Fruit fly (Drosophila melanogaster): ENCODE data around the gene lectin-21Ca.

The lectin-21Ca gene

dm6 chr2L:606165-606564 lies 18.3 kb upstream of the lectin-21Ca start (continued):
- peak; percentile 71 for TF ChIP-seq CG10631 (GFP tag; optimal IDR thresholded peaks at IDR 0.05)
- no peak for TF ChIP-seq fd85E (GFP tag; optimal IDR thresholded peaks at IDR 0.05)
- TF ChIP-seq dsx (GFP tag; optimal IDR thresholded peaks at IDR 0.05; ENCODE audit: poor library complexity, severe bottlenecking) = peak; percentile 35
- TF ChIP-seq CG11294 (GFP tag; IDR thresholded peaks at IDR 0.05) = peak; percentile 79
- peak; percentile 72 for TF ChIP-seq vri (GFP tag; optimal IDR thresholded peaks at IDR 0.05)
- peak; percentile 39 for TF ChIP-seq Ets96B (tag; optimal IDR thresholded peaks at IDR 0.05)
- TF ChIP-seq CG4318 (GFP tag; optimal IDR thresholded peaks at IDR 0.05) = peak; percentile 75
- peak; percentile 92 for TF ChIP-seq CG6163 (GFP tag; IDR thresholded peaks at IDR 0.05)
- TF ChIP-seq topi (GFP tag; optimal IDR thresholded peaks at IDR 0.05) = peak; percentile 67
- TF ChIP-seq CG6276 (GFP tag; optimal IDR thresholded peaks at IDR 0.05) = peak; percentile 86
- TF ChIP-seq CG16779 (tag; optimal IDR thresholded peaks at IDR 0.05) = peak; percentile 21
- TF ChIP-seq eg (GFP tag; IDR thresholded peaks at IDR 0.05) = peak; percentile 94
- peak; percentile 52 for TF ChIP-seq CG8319 (GFP tag; optimal IDR thresholded peaks at IDR 0.05)
- peak; percentile 75 for TF ChIP-seq net (GFP tag; optimal IDR thresholded peaks at IDR 0.05)
- TF ChIP-seq Smox (GFP tag; optimal IDR thresholded peaks at IDR 0.05) = peak; percentile 69

- no peak for TF ChIP-seq CG11902 (GFP tag; optimal IDR thresholded peaks at IDR 0.05)
- no peak for TF ChIP-seq Hr4 (GFP tag; optimal IDR thresholded peaks at IDR 0.05)
- TF ChIP-seq CG6276 (GFP tag; optimal IDR thresholded peaks at IDR 0.05) = no peak
- peak; percentile 13 for TF ChIP-seq CG34406 (GFP tag; optimal IDR thresholded peaks at IDR 0.05)
- TF ChIP-seq CG32006 (GFP tag; optimal IDR thresholded peaks at IDR 0.05) = peak; percentile 39
- TF ChIP-seq dsx (GFP tag; optimal IDR thresholded peaks at IDR 0.05; ENCODE audit: poor library complexity, severe bottlenecking) = peak; percentile 54
- TF ChIP-seq Ets21C (GFP tag; optimal IDR thresholded peaks at IDR 0.05) = no peak
- TF ChIP-seq CG4318 (GFP tag; optimal IDR thresholded peaks at IDR 0.05) = no peak
- peak; percentile 12 for TF ChIP-seq CG10631 (GFP tag; optimal IDR thresholded peaks at IDR 0.05)
- TF ChIP-seq Hr38 (GFP tag; optimal IDR thresholded peaks at IDR 0.05) = no peak
- TF ChIP-seq Eip78C (GFP tag) = peak; percentile 89
- TF ChIP-seq CG6808 (GFP tag; optimal IDR thresholded peaks at IDR 0.05) = peak; percentile 23
- TF ChIP-seq CG6792 (GFP tag; optimal IDR thresholded peaks at IDR 0.05) = peak; percentile 23
- no peak for TF ChIP-seq Eip93F (GFP tag; optimal IDR thresholded peaks at IDR 0.05)
- peak; percentile 4 for TF ChIP-seq vri (GFP tag; optimal IDR thresholded peaks at IDR 0.05)
- peak; percentile 50 for TF ChIP-seq achi (GFP tag; optimal IDR thresholded peaks at IDR 0.05)
- TF ChIP-seq net (GFP tag; optimal IDR thresholded peaks at IDR 0.05) = peak; percentile 4
- peak; percentile 34 for TF ChIP-seq pdm3 (GFP tag; optimal IDR thresholded peaks at IDR 0.05)
- TF ChIP-seq CG3919 (GFP tag; optimal IDR thresholded peaks at IDR 0.05) = peak; percentile 28
- TF ChIP-seq Eip75B (GFP tag; optimal IDR thresholded peaks at IDR 0.05) = peak; percentile 34
- TF ChIP-seq CG11762 (GFP tag; optimal IDR thresholded peaks at IDR 0.05; ENCODE audit: insufficient read depth) = no peak
- TF ChIP-seq fkh (GFP tag; optimal IDR thresholded peaks at IDR 0.05) = no peak
- TF ChIP-seq CG6163 (GFP tag; IDR thresholded peaks at IDR 0.05) = peak; percentile 72
- peak in 1 of 2 experiments; percentile 12 for TF ChIP-seq salr (GFP tag; optimal IDR thresholded peaks at IDR 0.05)
- TF ChIP-seq eg (GFP tag; IDR thresholded peaks at IDR 0.05) = 0 out of 3 replicates have a peak, but pooled peaks have one; percentile 32
- TF ChIP-seq Blimp-1 (GFP tag; optimal IDR thresholded peaks at IDR 0.05) = no peak
- peak; percentile 42 for TF ChIP-seq topi (GFP tag; optimal IDR thresholded peaks at IDR 0.05)
- TF ChIP-seq Ets96B (tag; optimal IDR thresholded peaks at IDR 0.05) = peak; percentile 53
- peak; percentile 8 for TF ChIP-seq lz (GFP tag; optimal IDR thresholded peaks at IDR 0.05)
- no peak for TF ChIP-seq CG8119 (GFP tag; IDR thresholded peaks at IDR 0.05)
- no peak for TF ChIP-seq CG15336 (GFP tag; IDR thresholded peaks at IDR 0.05)
- peak; percentile 19 for TF ChIP-seq CG1621 (tag; optimal IDR thresholded peaks at IDR 0.05)
- TF ChIP-seq spab (GFP tag; optimal IDR thresholded peaks at IDR 0.05) = peak; percentile 26
- TF ChIP-seq CG10669 (GFP tag; optimal IDR thresholded peaks at IDR 0.05) = peak; percentile 13
- TF ChIP-seq CG16779 (tag; optimal IDR thresholded peaks at IDR 0.05) = no peak
- peak; percentile 36 for TF ChIP-seq esn (GFP tag; optimal IDR thresholded peaks at IDR 0.05)
- TF ChIP-seq Smox (GFP tag; optimal IDR thresholded peaks at IDR 0.05) = peak; percentile 41
- no peak for TF ChIP-seq CG8632 (GFP tag; optimal IDR thresholded peaks at IDR 0.05)
- TF ChIP-seq svp (GFP tag) = peak; percentile 76
- peak; percentile 27 for TF ChIP-seq CG3032 (tag; optimal IDR thresholded peaks at IDR 0.05)
- peak; percentile 19 for TF ChIP-seq OdsH (GFP tag; optimal IDR thresholded peaks at IDR 0.05)
- TF ChIP-seq Met (GFP tag; optimal IDR thresholded peaks at IDR 0.05) = peak; percentile 15
- peak; percentile 4 for TF ChIP-seq acj6 (GFP tag; optimal IDR thresholded peaks at IDR 0.05)
- TF ChIP-seq Sox14 (GFP tag; optimal IDR thresholded peaks at IDR 0.05) = peak; percentile 31
- no peak for TF ChIP-seq Lpt (GFP tag; optimal IDR thresholded peaks at IDR 0.05)
These were observed 17.5 kb upstream of the lectin-21Ca start for dm6 chr2L:606952-607351.

Measured in whole organism, prepupa.